Worm (Caenorhabditis elegans) whole organism, L1 larva: ENCODE measurements around the gene sre-8.

Source experiments
- C34B4.2 ChIP-seq: sonication (generic microtip); optimal IDR thresholded peaks from 2 replicates; lab custom pipeline; 2017; ENCODE audit warnings: mild to moderate bottlenecking, missing genetic modification characterization, missing compliant biosample characterization
- F16B12.6 ChIP-seq: fragments of 150-350 bp; optimal IDR thresholded peaks from 2 replicates; lab custom pipeline; 2014; ENCODE audit warnings: missing biosample characterization, missing genetic modification characterization
- aly-2 ChIP-seq: fragments of 150-350 bp; optimal IDR thresholded peaks from 2 replicates; lab custom pipeline; 2014; ENCODE audit warnings: missing biosample characterization, missing genetic modification characterization
- ama-1 ChIP-seq: fragments of 150-350 bp; optimal IDR thresholded peaks from 2 replicates; lab custom pipeline; 2014
- blmp-1 ChIP-seq: fragments of 150-350 bp; optimal IDR thresholded peaks from 2 replicates; lab custom pipeline; 2014; ENCODE audit warnings: missing biosample characterization, missing genetic modification characterization
- ceh-63 ChIP-seq: fragments of 200-800 bp; sonication (Bioruptor generic); optimal IDR thresholded peaks from 2 replicates; lab custom pipeline; 2018; ENCODE audit warnings: mild to moderate bottlenecking, missing genetic modification characterization, missing compliant biosample characterization
- ceh-8 ChIP-seq: fragments of 200-800 bp; sonication (Bioruptor generic); optimal IDR thresholded peaks from 2 replicates; lab custom pipeline; 2018; ENCODE audit warnings: mild to moderate bottlenecking, missing genetic modification characterization, moderate library complexity, missing compliant biosample characterization
- dpl-1 ChIP-seq, 3 experiments: fragments of 150-350 bp in 2 of 3; sonication (generic microtip) in 1 of 3; optimal IDR thresholded peaks; 2 replicates each; lab custom pipeline; 2014 to 2017; ENCODE audit warnings: missing biosample characterization in 3 of 3, missing genetic modification characterization in 3 of 3, missing genetic modification reagents in 3 of 3
- dsc-1 ChIP-seq: sonication (generic microtip); optimal IDR thresholded peaks from 2 replicates; lab custom pipeline; 2016; ENCODE audit warnings: mild to moderate bottlenecking, missing genetic modification characterization, missing compliant biosample characterization
- efl-3 ChIP-seq: fragments of 200-800 bp; sonication (Bioruptor generic); optimal IDR thresholded peaks from 2 replicates; lab custom pipeline; 2018; ENCODE audit warnings: mild to moderate bottlenecking, missing genetic modification characterization, missing compliant biosample characterization
- egl-27 ChIP-seq, 2 experiments: fragments of 150-350 bp in 1 of 2; sonication (generic microtip); optimal IDR thresholded peaks; 3 replicates each; lab custom pipeline; 2017 to 2018; ENCODE audit warnings: missing biosample characterization in 2 of 2, missing genetic modification characterization in 2 of 2, missing genetic modification reagents in 2 of 2
- elt-3 ChIP-seq, 6 experiments: fragments of 150-350 bp in 1 of 6; sonication (generic microtip); optimal IDR thresholded peaks; 2 replicates each; lab custom pipeline; 2017 to 2018; ENCODE audit warnings: missing biosample characterization in 6 of 6, missing genetic modification characterization in 6 of 6, inconsistent platforms in 1 of 6
- ets-5 ChIP-seq: fragments of 200-800 bp; sonication (Bioruptor generic); IDR thresholded peaks from 2 replicates; pipeline ENCODE4 v1.3.6; 2022; ENCODE audit warnings: missing genetic modification characterization, missing compliant biosample characterization
- fkh-4 ChIP-seq: sonication (generic microtip); optimal IDR thresholded peaks from 2 replicates; lab custom pipeline; 2016; ENCODE audit warnings: missing compliant biosample characterization, missing genetic modification characterization, borderline replicate concordance
- fkh-8 ChIP-seq: sonication (generic microtip); optimal IDR thresholded peaks from 2 replicates; lab custom pipeline; 2016; ENCODE audit warnings: mild to moderate bottlenecking, missing genetic modification characterization, missing compliant biosample characterization
- hlh-17 ChIP-seq: fragments of 200-800 bp; sonication (Bioruptor generic); optimal IDR thresholded peaks from 2 replicates; lab custom pipeline; 2018; ENCODE audit warnings: missing genetic modification characterization, mild to moderate bottlenecking, missing compliant biosample characterization, moderate library complexity, borderline replicate concordance
- irx-1 ChIP-seq: sonication (generic microtip); optimal IDR thresholded peaks from 2 replicates; lab custom pipeline; 2016; ENCODE audit warnings: missing genetic modification characterization, missing compliant biosample characterization
- jun-1 ChIP-seq: fragments of 150-350 bp; optimal IDR thresholded peaks from 2 replicates; lab custom pipeline; 2014; ENCODE audit warnings: missing biosample characterization, missing genetic modification reagents, missing genetic modification characterization
- lin-15B ChIP-seq: fragments of 150-350 bp; sonication (generic microtip); optimal IDR thresholded peaks from 3 replicates; lab custom pipeline; 2014; ENCODE audit warnings: missing biosample characterization, missing genetic modification characterization
- lsy-2 ChIP-seq, 2 experiments: fragments of 150-350 bp; optimal IDR thresholded peaks; 2 replicates each; lab custom pipeline; 2014; ENCODE audit warnings: missing biosample characterization in 2 of 2, missing genetic modification characterization in 2 of 2
- mab-9 ChIP-seq: fragments of 200-800 bp; sonication (Bioruptor generic); IDR thresholded peaks from 2 replicates; pipeline ENCODE4 v1.3.6; 2022; ENCODE audit warnings: missing genetic modification reagents, missing genetic modification characterization, missing compliant biosample characterization
- mdl-1 ChIP-seq, 2 experiments: fragments of 150-350 bp; optimal IDR thresholded peaks; 2 replicates each; lab custom pipeline; 2014 to 2017; ENCODE audit warnings: missing biosample characterization in 2 of 2, missing genetic modification characterization in 2 of 2, inconsistent platforms in 1 of 2
- mef-2 ChIP-seq: fragments of 150-350 bp; optimal IDR thresholded peaks from 2 replicates; lab custom pipeline; 2014; ENCODE audit warnings: missing biosample characterization, missing genetic modification characterization
- mep-1 ChIP-seq: fragments of 150-350 bp; optimal IDR thresholded peaks from 2 replicates; lab custom pipeline; 2014; ENCODE audit warnings: missing biosample characterization, missing genetic modification characterization
- nhr-11 ChIP-seq: fragments of 150-350 bp; optimal IDR thresholded peaks from 2 replicates; lab custom pipeline; 2014; ENCODE audit warnings: missing biosample characterization, missing genetic modification characterization
- nhr-47 ChIP-seq: sonication (generic microtip); optimal IDR thresholded peaks from 2 replicates; lab custom pipeline; 2016; ENCODE audit warnings: mild to moderate bottlenecking, missing genetic modification characterization, moderate library complexity, missing compliant biosample characterization
- nhr-77 ChIP-seq: fragments of 150-350 bp; optimal IDR thresholded peaks from 2 replicates; lab custom pipeline; 2014; ENCODE audit warnings: missing biosample characterization, missing genetic modification characterization
- nhr-84 ChIP-seq: sonication (generic microtip); optimal IDR thresholded peaks from 2 replicates; lab custom pipeline; 2017; ENCODE audit warnings: missing biosample characterization, missing genetic modification characterization
- pax-3 ChIP-seq: fragments of 200-800 bp; sonication (Bioruptor generic); optimal IDR thresholded peaks from 2 replicates; lab custom pipeline; 2018; ENCODE audit warnings: mild to moderate bottlenecking, missing genetic modification characterization, moderate library complexity, missing compliant biosample characterization
- snpc-4 ChIP-seq: fragments of 150-350 bp; optimal IDR thresholded peaks from 2 replicates; lab custom pipeline; 2014; ENCODE audit warnings: missing biosample characterization, missing genetic modification characterization
- sptf-1 ChIP-seq: fragments of 150-350 bp; optimal IDR thresholded peaks from 2 replicates; lab custom pipeline; 2014; ENCODE audit warnings: missing biosample characterization, missing genetic modification characterization
- tlp-1 ChIP-seq: fragments of 150-350 bp; optimal IDR thresholded peaks from 2 replicates; lab custom pipeline; 2014; ENCODE audit warnings: missing biosample characterization, missing genetic modification characterization
- unc-130 ChIP-seq: fragments of 150-350 bp; optimal IDR thresholded peaks from 2 replicates; lab custom pipeline; 2017; ENCODE audit warnings: missing biosample characterization, missing genetic modification characterization, inconsistent platforms
- unc-98 ChIP-seq: fragments of 200-800 bp; sonication (Bioruptor generic); IDR thresholded peaks from 2 replicates; pipeline ENCODE4 v1.3.6; 2022; ENCODE audit warnings: missing genetic modification characterization, missing compliant biosample characterization
- xbp-1 ChIP-seq: sonication (generic microtip); optimal IDR thresholded peaks from 2 replicates; lab custom pipeline; 2016; ENCODE audit warnings: missing genetic modification characterization, missing compliant biosample characterization
- zip-4 ChIP-seq: fragments of 200-800 bp; sonication (Bioruptor generic); optimal IDR thresholded peaks from 2 replicates; lab custom pipeline; 2018; ENCODE audit warnings: mild to moderate bottlenecking, missing genetic modification characterization, moderate library complexity, missing compliant biosample characterization
- ztf-11 ChIP-seq, 2 experiments: sonication (generic microtip); optimal IDR thresholded peaks; 2 replicates each; lab custom pipeline; 2016 to 2017; ENCODE audit warnings: missing genetic modification characterization in 2 of 2, missing biosample characterization in 1 of 2, missing compliant biosample characterization in 1 of 2
- ztf-4 ChIP-seq: fragments of 150-350 bp; optimal IDR thresholded peaks from 2 replicates; lab custom pipeline; 2014; ENCODE audit warnings: missing biosample characterization, missing genetic modification characterization

Gene sre-8

DNA sequence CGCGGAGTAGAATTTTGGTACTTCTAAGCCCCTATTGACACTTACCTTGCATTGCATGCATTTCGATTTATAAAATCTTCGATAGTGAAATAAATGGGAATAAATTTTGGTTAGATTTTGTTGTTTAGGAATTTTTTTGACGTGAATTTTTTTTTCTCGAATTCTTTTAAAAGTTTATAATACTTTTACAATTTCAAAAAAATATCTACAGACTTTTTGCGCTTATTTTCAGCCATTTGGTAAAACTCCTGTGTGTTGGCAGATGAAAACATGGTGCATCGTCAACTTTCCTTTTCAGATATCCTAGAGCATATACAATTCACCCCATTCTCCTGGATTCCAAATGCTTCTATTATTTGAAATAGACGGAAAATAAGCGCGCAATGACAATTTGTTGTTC, 33.7 kb downstream of the sre-8 start, which contains the start of gene F14D7.18:
F14D7.18 (minus strand) TSS at position 101 of the 400 bp plus-strand sequence.
- no peak for TF ChIP-seq ztf-4 (tag; lab: Kevin White, UChicago)
- no peak for TF ChIP-seq fkh-8
- TF ChIP-seq mep-1 (tag; lab: Kevin White, UChicago) = no peak
- no peak for TF ChIP-seq unc-130 (tag; lab: Kevin White, UChicago)
- TF ChIP-seq C34B4.2 (tag; lab: Kevin White, UChicago) = no peak
- TF ChIP-seq dsc-1 (tag; lab: Kevin White, UChicago) = no peak
- TF ChIP-seq efl-3 (GFP tag; lab: Kevin White, UChicago) = no peak
- TF ChIP-seq dpl-1 (GFP tag; optimal IDR thresholded peaks at IDR 0.05; lab: Kevin White, UChicago) = no peak
- TF ChIP-seq lsy-2 (tag; optimal IDR thresholded peaks at IDR 0.05; lab: Kevin White, UChicago) = no peak
- no peak for TF ChIP-seq ets-5 (GFP tag; lab: Robert Waterston, UW)
- no peak for TF ChIP-seq F16B12.6
- TF ChIP-seq ceh-8 (GFP tag; lab: Kevin White, UChicago) = no peak
- no peak for TF ChIP-seq nhr-77 (tag; lab: Kevin White, UChicago)

- no peak for TF ChIP-seq ztf-11 (tag; optimal IDR thresholded peaks at IDR 0.05; lab: Kevin White, UChicago)
- TF ChIP-seq nhr-84 (tag; lab: Kevin White, UChicago) = no peak
- no peak for TF ChIP-seq zip-4 (GFP tag; lab: Kevin White, UChicago)
- no peak for TF ChIP-seq xbp-1
- TF ChIP-seq dpl-1 (GFP tag; optimal IDR thresholded peaks at IDR 0.05; lab: Kevin White, UChicago) = no peak
- no peak for TF ChIP-seq tlp-1 (tag; lab: Kevin White, UChicago)
- TF ChIP-seq fkh-8 = no peak
- TF ChIP-seq unc-98 (GFP tag; lab: Robert Waterston, UW) = no peak
- TF ChIP-seq egl-27 (tag; optimal IDR thresholded peaks at IDR 0.05; lab: Kevin White, UChicago) = no peak
- no peak for TF ChIP-seq lin-15B (tag; lab: Kevin White, UChicago)
- TF ChIP-seq elt-3 (tag; optimal IDR thresholded peaks at IDR 0.05; lab: Kevin White, UChicago) = no peak
- no peak for TF ChIP-seq snpc-4 (tag; lab: Kevin White, UChicago)
- TF ChIP-seq jun-1 = no peak
- TF ChIP-seq F16B12.6 = no peak
- no peak for TF ChIP-seq ets-5 (GFP tag; lab: Robert Waterston, UW)
- TF ChIP-seq, all 84 proteins: peak for 0
Observed at ce11 chrV:14293667-14294194, 36.8 kb downstream of the sre-8 start, which contains the start of gene F14D7.2. TSS of gene F14D7.2 (minus strand) at chrV:14293717.

- TF ChIP-seq hlh-17 (GFP tag; lab: Kevin White, UChicago) (no peak), ztf-4 (tag; lab: Kevin White, UChicago) (no peak), lin-15B (tag; lab: Kevin White, UChicago) (no peak), blmp-1 (no peak), mdl-1 (tag; optimal IDR thresholded peaks at IDR 0.05; lab: Kevin White, UChicago) (no peak), sptf-1 (tag; lab: Kevin White, UChicago) (no peak), fkh-8 (no peak)
Observed at ce11 chrV:14294396-14294795, 37.5 kb downstream of the sre-8 start, which contains the start of gene F14D7.9. TSS of gene F14D7.9 (plus strand) at chrV:14294696.

DNA sequence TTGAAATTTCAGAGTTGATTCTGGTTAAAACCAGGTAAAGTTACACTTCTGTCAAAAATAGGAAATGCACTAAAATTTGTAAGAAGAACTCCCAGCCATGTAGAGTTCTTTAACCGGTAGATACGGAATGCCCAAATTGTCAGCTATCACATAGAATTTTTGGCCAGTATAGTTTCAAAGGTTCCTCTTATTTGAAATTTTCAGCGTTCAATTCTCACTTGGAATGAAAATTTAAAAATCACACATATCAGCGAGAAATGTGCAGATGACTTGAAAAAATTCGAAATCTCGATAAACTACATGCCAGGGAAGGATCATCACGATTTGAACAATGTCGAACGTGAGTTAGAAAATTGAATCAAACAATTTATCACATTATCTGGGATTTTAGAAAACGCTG, 39.6 kb downstream of the sre-8 start, which contains the start of gene F14D7.3:
F14D7.3 (plus strand) TSS at position 301 of the 400 bp plus-strand sequence.
- TF ChIP-seq ama-1 (no peak), mab-9 (GFP tag; lab: Robert Waterston, UW) (no peak), fkh-4 (tag; lab: Kevin White, UChicago) (no peak), irx-1 (tag; lab: Kevin White, UChicago) (no peak), ceh-63 (no peak), unc-130 (tag; lab: Kevin White, UChicago) (no peak), zip-4 (GFP tag; lab: Kevin White, UChicago) (no peak), snpc-4 (tag; lab: Kevin White, UChicago) (no peak), mef-2 (tag; lab: Kevin White, UChicago) (no peak), nhr-47 (tag; lab: Kevin White, UChicago) (no peak), pax-3 (tag; lab: Kevin White, UChicago) (no peak), nhr-11 (tag; lab: Kevin White, UChicago) (no peak), aly-2 (tag; lab: Kevin White, UChicago) (no peak), unc-98 (GFP tag; lab: Robert Waterston, UW) (no peak), efl-3 (GFP tag; lab: Kevin White, UChicago) (no peak)
